Worm (Caenorhabditis elegans) whole organism, L1 larva: ENCODE results near the gene asp-1.

ENCODE experiments used
- C04F5.9 ChIP-seq: sonication (generic microtip); optimal IDR thresholded peaks from 2 replicates; lab custom pipeline; 2016; ENCODE audit warnings: missing genetic modification characterization, missing compliant biosample characterization
- F16B12.6 ChIP-seq: fragments of 150-350 bp; optimal IDR thresholded peaks from 2 replicates; lab custom pipeline; 2014; ENCODE audit warnings: missing biosample characterization, missing genetic modification characterization
- aha-1 ChIP-seq: fragments of 150-350 bp; optimal IDR thresholded peaks from 2 replicates; lab custom pipeline; 2014; ENCODE audit warnings: missing biosample characterization, missing genetic modification characterization
- alr-1 ChIP-seq: fragments of 200-800 bp; sonication (Bioruptor generic); optimal IDR thresholded peaks from 2 replicates; lab custom pipeline; 2018; ENCODE audit warnings: borderline replicate concordance, mild to moderate bottlenecking, missing genetic modification characterization, missing compliant biosample characterization
- ama-1 ChIP-seq: fragments of 150-350 bp; optimal IDR thresholded peaks from 2 replicates; lab custom pipeline; 2014
- blmp-1 ChIP-seq: fragments of 150-350 bp; optimal IDR thresholded peaks from 2 replicates; lab custom pipeline; 2014; ENCODE audit warnings: missing biosample characterization, missing genetic modification characterization
- dpl-1 ChIP-seq, 3 experiments: fragments of 150-350 bp in 2 of 3; sonication (generic microtip) in 1 of 3; optimal IDR thresholded peaks; 2 replicates each; lab custom pipeline; 2014 to 2017; ENCODE audit warnings: missing biosample characterization in 3 of 3, missing genetic modification characterization in 3 of 3, missing genetic modification reagents in 3 of 3
- dsc-1 ChIP-seq: sonication (generic microtip); optimal IDR thresholded peaks from 2 replicates; lab custom pipeline; 2016; ENCODE audit warnings: mild to moderate bottlenecking, missing genetic modification characterization, missing compliant biosample characterization
- efl-1 ChIP-seq, 4 experiments: fragments of 150-350 bp; optimal IDR thresholded peaks in 3 of 4; peaks in 1 of 4; 1 replicate in 1 of 4; 2 replicates in 3 of 4; lab custom pipeline; 2014; ENCODE audit warnings: missing biosample characterization in 2 of 4, missing genetic modification characterization in 2 of 4, missing genetic modification reagents in 2 of 4
- ets-5 ChIP-seq: fragments of 200-800 bp; sonication (Bioruptor generic); IDR thresholded peaks from 2 replicates; pipeline ENCODE4 v1.3.6; 2022; ENCODE audit warnings: missing genetic modification characterization, missing compliant biosample characterization
- hlh-17 ChIP-seq: fragments of 200-800 bp; sonication (Bioruptor generic); optimal IDR thresholded peaks from 2 replicates; lab custom pipeline; 2018; ENCODE audit warnings: missing genetic modification characterization, mild to moderate bottlenecking, missing compliant biosample characterization, moderate library complexity, borderline replicate concordance
- hlh-4 ChIP-seq: sonication (generic microtip); optimal IDR thresholded peaks from 2 replicates; lab custom pipeline; 2016; ENCODE audit warnings: mild to moderate bottlenecking, missing genetic modification characterization, missing compliant biosample characterization
- jun-1 ChIP-seq: fragments of 150-350 bp; optimal IDR thresholded peaks from 2 replicates; lab custom pipeline; 2014; ENCODE audit warnings: missing biosample characterization, missing genetic modification reagents, missing genetic modification characterization
- lin-13 ChIP-seq: fragments of 150-350 bp; optimal IDR thresholded peaks from 2 replicates; lab custom pipeline; 2014; ENCODE audit warnings: missing biosample characterization, missing genetic modification reagents, missing genetic modification characterization
- lin-35 ChIP-seq, 2 experiments: fragments of 150-350 bp; optimal IDR thresholded peaks; 2 replicates each; lab custom pipeline; 2014; ENCODE audit warnings: missing biosample characterization in 2 of 2, missing genetic modification characterization in 2 of 2, missing genetic modification reagents in 2 of 2
- lin-39 ChIP-seq: fragments of 150-350 bp; optimal IDR thresholded peaks from 2 replicates; lab custom pipeline; 2014; ENCODE audit warnings: missing biosample characterization, missing genetic modification reagents, missing genetic modification characterization
- lir-3 ChIP-seq: sonication (generic microtip); optimal IDR thresholded peaks from 2 replicates; lab custom pipeline; 2016; ENCODE audit warnings: mild to moderate bottlenecking, missing genetic modification characterization, moderate library complexity, missing compliant biosample characterization; ENCODE audit not compliant: poor library complexity
- mab-9 ChIP-seq: fragments of 200-800 bp; sonication (Bioruptor generic); IDR thresholded peaks from 2 replicates; pipeline ENCODE4 v1.3.6; 2022; ENCODE audit warnings: missing genetic modification reagents, missing genetic modification characterization, missing compliant biosample characterization
- nhr-11 ChIP-seq: fragments of 150-350 bp; optimal IDR thresholded peaks from 2 replicates; lab custom pipeline; 2014; ENCODE audit warnings: missing biosample characterization, missing genetic modification characterization
- nhr-19 ChIP-seq: fragments of 200-800 bp; sonication (Bioruptor generic); conservative IDR thresholded peaks from 2 replicates; pipeline ENCODE4 v1.3.6; 2022; ENCODE audit warnings: missing genetic modification characterization, missing compliant biosample characterization
- nhr-84 ChIP-seq: sonication (generic microtip); optimal IDR thresholded peaks from 2 replicates; lab custom pipeline; 2017; ENCODE audit warnings: missing biosample characterization, missing genetic modification characterization
- nhr-85 ChIP-seq: sonication (generic microtip); peaks from one replicate; lab custom pipeline; 2016; ENCODE audit warnings: missing genetic modification characterization, inconsistent platforms, missing compliant biosample characterization
- pax-3 ChIP-seq: fragments of 200-800 bp; sonication (Bioruptor generic); optimal IDR thresholded peaks from 2 replicates; lab custom pipeline; 2018; ENCODE audit warnings: mild to moderate bottlenecking, missing genetic modification characterization, moderate library complexity, missing compliant biosample characterization
- sox-4 ChIP-seq: sonication (generic microtip); optimal IDR thresholded peaks from 2 replicates; lab custom pipeline; 2016; ENCODE audit warnings: missing genetic modification characterization, missing compliant biosample characterization
- tbx-2 ChIP-seq: sonication (generic microtip); optimal IDR thresholded peaks from 2 replicates; lab custom pipeline; 2016; ENCODE audit warnings: missing genetic modification characterization, missing compliant biosample characterization
- tlp-1 ChIP-seq: fragments of 150-350 bp; optimal IDR thresholded peaks from 2 replicates; lab custom pipeline; 2014; ENCODE audit warnings: missing biosample characterization, missing genetic modification characterization
- unc-130 ChIP-seq: fragments of 150-350 bp; optimal IDR thresholded peaks from 2 replicates; lab custom pipeline; 2017; ENCODE audit warnings: missing biosample characterization, missing genetic modification characterization, inconsistent platforms
- unc-30 ChIP-seq: sonication (generic microtip); optimal IDR thresholded peaks from 2 replicates; lab custom pipeline; 2017; ENCODE audit warnings: missing biosample characterization, missing genetic modification characterization
- vab-15 ChIP-seq: sonication (generic microtip); optimal IDR thresholded peaks from 2 replicates; lab custom pipeline; 2017; ENCODE audit warnings: missing genotype, mild to moderate bottlenecking, missing genetic modification characterization, missing compliant biosample characterization
- ztf-11 ChIP-seq, 2 experiments: sonication (generic microtip); optimal IDR thresholded peaks; 2 replicates each; lab custom pipeline; 2016 to 2017; ENCODE audit warnings: missing genetic modification characterization in 2 of 2, missing biosample characterization in 1 of 2, missing compliant biosample characterization in 1 of 2
- ztf-4 ChIP-seq: fragments of 150-350 bp; optimal IDR thresholded peaks from 2 replicates; lab custom pipeline; 2014; ENCODE audit warnings: missing biosample characterization, missing genetic modification characterization

The asp-1 gene

DNA sequence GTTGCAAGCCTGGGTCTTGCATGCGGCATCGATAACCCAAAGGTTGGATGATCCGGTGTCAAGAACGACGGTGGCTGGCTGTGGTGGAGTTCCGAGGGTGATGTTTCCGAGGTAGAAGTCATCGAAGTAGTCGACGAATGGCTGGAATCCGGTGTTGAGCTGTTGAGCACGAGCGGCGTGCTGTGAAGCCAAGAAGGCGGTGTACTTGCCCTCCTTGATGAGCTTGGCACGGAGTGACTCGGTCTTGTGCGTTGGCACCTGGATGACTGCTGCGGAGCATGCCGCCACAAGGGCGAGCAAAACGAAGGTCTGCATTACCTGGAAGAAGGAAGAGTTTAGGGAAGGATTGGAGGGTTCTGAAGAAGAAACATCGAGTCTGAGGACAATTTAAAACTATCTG lies at the start of gene asp-1:
asp-1 (minus strand) TSS at position 315 of the 400 bp plus-strand sequence.
- no peak for TF ChIP-seq efl-1 (optimal IDR thresholded peaks at IDR 0.05; lab: Kevin White, UChicago)
- peak in 1 of 2 experiments; percentile 56 for TF ChIP-seq efl-1 (GFP tag; optimal IDR thresholded peaks at IDR 0.05 in 1 of 2; lab: Kevin White, UChicago)
- no peak for TF ChIP-seq nhr-84 (tag; lab: Kevin White, UChicago)
- no peak for TF ChIP-seq lin-39 (tag; lab: Kevin White, UChicago)
- no peak for TF ChIP-seq C04F5.9
- TF ChIP-seq alr-1 (tag; lab: Kevin White, UChicago), result no peak
- TF ChIP-seq F16B12.6 (tag; lab: Kevin White, UChicago), result no peak
- TF ChIP-seq ama-1 (lab: Kevin White, UChicago), result no peak
- peak in 1 of 2 experiments; percentile 7 for TF ChIP-seq lin-35 (GFP tag; optimal IDR thresholded peaks at IDR 0.05; lab: Kevin White, UChicago)

DNA sequence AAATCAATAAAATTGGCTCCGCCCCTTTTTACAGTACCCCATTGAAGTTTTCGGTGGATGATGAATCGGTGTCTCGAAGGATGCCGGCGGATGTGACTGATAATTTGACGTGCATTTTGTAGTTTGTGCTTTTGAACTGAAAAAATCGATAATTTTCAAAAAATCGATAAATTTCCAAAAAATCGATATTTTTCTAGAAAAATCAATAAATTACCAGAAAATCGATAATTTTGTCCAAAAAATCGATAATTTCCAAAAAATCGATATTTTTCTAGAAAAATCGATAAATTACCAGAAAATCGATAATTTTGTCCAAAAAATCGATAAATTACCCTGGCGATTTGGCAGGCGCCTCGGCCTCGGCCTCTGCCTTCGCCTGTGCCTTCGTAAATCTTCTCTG lies 49.0 kb upstream of the asp-1 start:
- TF ChIP-seq dsc-1 (tag; lab: Kevin White, UChicago) (no peak), efl-1 (optimal IDR thresholded peaks at IDR 0.05; lab: Kevin White, UChicago) (no peak), efl-1 (GFP tag; optimal IDR thresholded peaks at IDR 0.05 in 1 of 2; lab: Kevin White, UChicago) (peak in 1 of 2 experiments; percentile 39)

DNA sequence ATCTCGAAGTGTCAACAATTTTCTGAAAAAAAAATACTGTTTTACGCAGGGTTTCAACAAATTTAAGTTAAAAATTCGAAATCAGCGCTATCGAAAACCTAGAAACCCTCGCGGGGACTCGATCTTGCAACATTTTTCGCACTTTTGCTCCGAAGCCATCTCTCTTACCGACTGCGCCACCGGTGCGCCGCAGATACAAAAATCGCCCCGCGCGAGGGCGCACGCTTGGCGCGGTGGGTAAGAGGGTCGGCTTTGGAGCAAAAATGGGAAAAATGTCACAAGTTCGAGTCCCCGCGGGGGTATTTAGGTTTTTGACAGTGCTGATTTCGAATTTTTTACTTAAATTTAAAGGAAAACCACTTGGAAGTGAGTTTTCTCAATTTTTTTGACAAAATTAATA lies 40.3 kb upstream of the asp-1 start:
- TF ChIP-seq dpl-1 (GFP tag; optimal IDR thresholded peaks at IDR 0.05; lab: Kevin White, UChicago), result no peak
- TF ChIP-seq mab-9 (GFP tag; lab: Robert Waterston, UW), result no peak
- TF ChIP-seq, all 84 proteins: peak for 0

DNA sequence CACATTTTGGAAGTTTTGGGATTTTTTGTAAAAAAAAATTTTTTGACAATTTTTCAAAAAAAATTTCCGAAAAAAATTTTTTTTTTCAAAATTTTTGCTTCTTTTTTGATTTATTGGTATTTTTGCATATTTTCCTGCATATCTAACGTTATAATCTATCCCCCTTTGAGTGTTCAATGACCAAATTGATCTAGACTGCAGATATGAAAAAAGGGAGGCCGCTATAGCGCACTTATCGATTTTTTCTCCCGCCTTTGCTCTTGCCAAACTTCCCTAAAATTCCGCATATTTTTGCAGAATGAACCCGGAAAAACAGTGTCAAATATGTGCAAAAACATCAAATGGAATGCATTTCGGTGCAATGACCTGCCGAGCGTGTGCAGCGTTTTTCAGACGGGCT lies 36.9 kb upstream of the asp-1 start, which contains the start of gene nhr-145:
nhr-145 (plus strand) TSS at position 298 of the 400 bp plus-strand sequence.
- no peak for TF ChIP-seq lin-35 (GFP tag; optimal IDR thresholded peaks at IDR 0.05; lab: Kevin White, UChicago)
- TF ChIP-seq mab-9 (GFP tag; lab: Robert Waterston, UW), result no peak
- peak; percentile 26 for TF ChIP-seq nhr-19 (GFP tag; lab: Robert Waterston, UW)
- TF ChIP-seq nhr-85 (tag; lab: Kevin White, UChicago), result peak; percentile 30

DNA sequence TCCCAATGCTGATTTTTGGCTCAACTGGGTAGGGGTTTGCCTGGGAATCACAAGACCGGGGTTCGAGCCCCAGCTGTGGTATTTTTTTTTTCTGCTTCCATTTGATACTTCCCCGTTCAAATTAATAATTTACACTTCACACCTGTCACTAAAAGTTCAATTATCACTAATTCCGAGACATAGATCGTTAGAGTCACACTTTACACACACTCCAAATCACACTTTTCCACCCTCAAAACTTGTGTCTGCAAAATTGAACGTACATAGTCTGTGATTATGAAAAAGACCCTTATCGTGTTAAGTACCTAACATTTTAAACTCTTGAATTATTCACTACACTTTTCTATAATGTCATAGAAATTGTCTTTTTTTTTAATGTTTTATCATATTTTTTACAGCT lies 33.2 kb upstream of the asp-1 start:
- no peak for TF ChIP-seq aha-1 (tag; lab: Kevin White, UChicago)
- TF ChIP-seq jun-1, result no peak
- no peak for TF ChIP-seq ama-1 (lab: Kevin White, UChicago)
- no peak for TF ChIP-seq unc-130 (tag; lab: Kevin White, UChicago)
- TF ChIP-seq tbx-2 (tag; lab: Kevin White, UChicago), result no peak
- no peak for TF ChIP-seq ztf-4
- TF ChIP-seq lin-13 (GFP tag; lab: Kevin White, UChicago), result no peak
- no peak for TF ChIP-seq sox-4 (tag; lab: Kevin White, UChicago)
- no peak for TF ChIP-seq tlp-1 (tag; lab: Kevin White, UChicago)
- no peak for TF ChIP-seq hlh-4 (tag; lab: Kevin White, UChicago)
- no peak for TF ChIP-seq lir-3 (tag; lab: Kevin White, UChicago)
- TF ChIP-seq vab-15 (tag; lab: Kevin White, UChicago), result no peak
- no peak for TF ChIP-seq nhr-11
- no peak for TF ChIP-seq ets-5
- no peak for TF ChIP-seq ztf-11 (tag; optimal IDR thresholded peaks at IDR 0.05; lab: Kevin White, UChicago)
- no peak for TF ChIP-seq unc-30 (tag; lab: Kevin White, UChicago)
- TF ChIP-seq dpl-1 (GFP tag; optimal IDR thresholded peaks at IDR 0.05; lab: Kevin White, UChicago), result no peak
- TF ChIP-seq pax-3 (tag; lab: Kevin White, UChicago), result no peak

DNA sequence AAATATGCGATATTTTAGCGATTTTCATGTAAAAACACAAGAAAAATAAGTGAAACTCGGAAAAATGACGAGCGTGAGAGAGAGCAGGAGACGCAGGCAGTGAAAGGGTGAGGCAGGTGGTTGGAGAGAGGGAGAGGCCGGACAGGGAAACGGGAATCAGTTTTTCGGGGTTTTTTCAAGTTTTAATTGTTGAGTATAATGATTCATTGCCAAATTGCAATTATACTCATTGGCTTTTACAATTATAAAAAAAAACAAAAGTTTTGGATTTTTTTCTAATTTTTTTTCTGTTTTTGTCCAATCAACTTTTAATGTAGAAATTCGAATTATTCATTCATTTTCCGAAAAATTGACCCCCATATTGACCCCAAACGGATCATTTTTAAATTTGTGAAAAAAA lies 32.0 kb upstream of the asp-1 start, which contains the start of gene nhr-95:
nhr-95 (minus strand) TSS at position 101 of the 400 bp plus-strand sequence.
- TF ChIP-seq hlh-17 (no peak), blmp-1 (peak; percentile 45)
- TF ChIP-seq, all 84 proteins: peak for 1
